Fruit fly (Drosophila melanogaster) S2 (cell line): ENCODE measurements around the gene CG14285.

Experiments used
- CG8478 ChIP-seq: fragments of >200 bp; optimal IDR thresholded peaks from 2 replicates; lab custom pipeline; 2018
- CTCF ChIP-seq, 2 experiments: fragments of >200 bp; optimal IDR thresholded peaks; 2 replicates each; lab custom pipeline; 2018

The CG14285 gene

DNA sequence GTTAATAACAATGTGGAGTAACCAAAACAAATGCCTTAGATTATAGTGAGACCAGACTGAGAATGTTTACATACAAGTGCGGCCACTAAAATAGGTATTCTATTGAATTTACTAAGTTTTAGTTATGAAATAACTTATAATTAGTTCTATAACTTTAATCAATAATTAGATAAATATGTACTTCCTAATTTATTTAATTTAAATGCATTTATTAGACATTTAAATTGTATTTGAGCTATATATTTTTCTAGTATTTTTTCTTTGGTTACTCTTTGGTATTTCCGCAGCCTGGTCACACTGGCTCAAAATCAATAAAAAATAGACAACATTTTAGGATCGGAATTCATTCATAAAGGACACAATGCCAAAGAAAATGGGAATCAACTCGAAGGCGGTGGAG is 6.3 kb downstream of the CG14285 start, which contains the start of the genes Prp18 and CG6013:
Gene Prp18, minus strand, starts transcription at position 62 of the 400 bp plus-strand sequence.
Gene CG6013, plus strand, starts transcription at position 294 of the 400 bp plus-strand sequence.
- TF ChIP-seq CTCF (optimal IDR thresholded peaks at IDR 0.05; lab: Kevin White, UChicago) (no peak), CG8478 (lab: Kevin White, UChicago) (no peak)

DNA sequence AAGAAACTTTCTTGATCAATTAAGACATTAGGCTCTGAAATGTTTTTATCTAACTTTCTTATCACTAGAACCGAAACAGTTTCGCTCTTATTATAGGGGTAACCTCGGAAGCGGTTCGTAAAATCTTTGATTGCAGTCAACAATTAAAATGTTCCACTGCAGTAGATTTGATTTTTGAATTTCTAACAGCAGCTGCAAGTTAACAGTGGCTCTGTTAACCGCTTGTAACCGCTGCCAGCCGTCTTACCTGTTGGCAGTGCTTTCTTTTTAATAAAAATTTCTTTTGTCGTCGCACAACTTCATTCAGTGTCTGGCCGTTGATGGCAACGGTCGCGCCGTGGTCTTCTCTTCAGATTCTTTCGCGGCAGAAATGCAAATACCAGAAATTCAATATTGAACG is 8.3 kb downstream of the CG14285 start, which contains the start of gene CG6026:
Gene CG6026, plus strand, starts transcription at position 301 of the 400 bp plus-strand sequence.
- no peak for TF ChIP-seq CTCF (optimal IDR thresholded peaks at IDR 0.05; lab: Kevin White, UChicago)
- no peak for TF ChIP-seq CG8478 (lab: Kevin White, UChicago)

DNA sequence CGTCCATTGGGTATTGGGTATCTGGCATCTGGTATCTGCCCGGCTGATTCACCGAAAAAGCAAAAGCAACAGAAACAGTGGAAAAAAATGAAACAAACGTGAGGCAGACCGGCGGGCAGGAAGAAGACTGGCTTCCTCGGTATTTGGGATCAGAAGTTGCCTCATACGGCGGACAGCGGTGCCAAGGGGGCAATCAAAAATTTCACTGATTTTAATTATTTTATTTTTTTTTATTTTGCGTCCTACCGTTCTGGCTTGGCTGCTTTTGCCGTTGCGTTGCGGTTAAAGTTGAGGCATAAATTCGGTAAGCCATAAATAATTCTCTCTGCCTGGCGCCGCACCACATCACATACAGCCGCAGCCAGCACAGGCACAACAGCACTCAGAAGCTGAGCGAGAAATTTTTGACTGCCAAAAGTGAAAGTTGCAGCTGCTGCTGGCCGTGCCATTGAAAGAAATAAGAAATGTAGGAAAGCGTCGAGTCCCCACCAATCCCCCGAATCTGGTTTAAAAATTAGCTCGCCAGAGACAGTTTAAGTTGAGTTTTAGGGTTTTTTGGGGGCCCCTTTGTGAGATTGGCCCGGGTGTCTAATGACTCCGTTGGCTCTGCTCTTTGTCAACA is 11.7 kb downstream of the CG14285 start:
- TF ChIP-seq CG8478 (lab: Kevin White, UChicago) (no peak), CTCF (optimal IDR thresholded peaks at IDR 0.05; lab: Kevin White, UChicago) (no peak)

DNA sequence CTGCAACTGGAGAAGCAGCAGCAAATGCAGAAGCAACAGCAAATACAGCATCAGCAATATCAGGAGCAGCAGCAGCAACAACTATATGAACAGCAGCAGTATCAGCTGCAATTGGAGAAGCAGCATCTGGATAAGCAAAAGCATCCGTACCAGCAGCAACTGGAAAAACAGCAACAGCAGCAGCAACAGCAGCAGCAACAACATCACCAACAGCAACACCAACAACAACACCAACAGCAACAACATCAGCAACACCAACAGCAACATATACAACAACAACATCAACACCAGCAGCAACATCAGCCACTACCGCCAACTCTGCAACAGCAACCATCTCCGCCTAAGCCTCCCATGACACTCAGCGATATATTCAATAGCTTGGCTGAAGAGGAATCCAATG is 15.8 kb downstream of the CG14285 start:
- TF ChIP-seq CTCF (optimal IDR thresholded peaks at IDR 0.05; lab: Kevin White, UChicago) (no peak), CG8478 (lab: Kevin White, UChicago) (no peak)

DNA sequence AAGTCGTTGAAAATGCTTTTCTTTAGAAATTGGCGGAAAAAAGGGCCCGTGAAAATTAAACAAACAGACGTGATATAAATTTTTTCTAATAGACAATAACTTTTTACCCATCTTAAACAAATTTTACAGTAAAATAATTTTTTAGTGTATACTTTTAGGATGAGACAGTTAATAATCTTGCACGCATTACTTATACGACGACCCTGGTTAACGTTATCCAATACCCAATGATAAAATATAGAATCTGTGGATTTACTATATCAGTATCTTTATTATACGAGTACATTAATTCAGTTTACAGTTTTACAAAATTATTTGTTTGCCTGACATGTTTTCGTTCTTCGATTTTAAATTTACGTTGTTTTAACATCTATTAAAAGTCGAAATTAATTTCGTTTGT is 19.7 kb downstream of the CG14285 start:
- TF ChIP-seq CG8478 (lab: Kevin White, UChicago): no peak
- TF ChIP-seq CTCF (optimal IDR thresholded peaks at IDR 0.05; lab: Kevin White, UChicago): no peak

DNA sequence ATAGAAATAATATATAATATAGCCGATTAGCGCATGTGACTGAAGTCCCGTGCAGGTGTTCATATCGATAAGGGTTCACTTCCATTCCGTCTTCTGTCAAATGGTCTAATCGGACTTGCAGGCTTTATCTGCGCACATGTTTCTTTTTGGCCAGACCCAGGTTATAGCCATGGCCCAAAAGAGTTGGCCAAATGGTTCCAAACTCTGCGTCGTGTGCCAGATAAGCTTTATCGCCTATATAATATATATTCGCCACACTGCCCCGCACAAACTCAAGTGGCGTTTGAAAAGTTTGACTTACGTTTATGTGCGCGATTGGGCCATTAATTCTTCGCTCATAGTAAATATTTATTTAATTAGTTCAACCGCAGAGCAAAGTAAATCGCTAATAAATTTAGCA is 26.3 kb downstream of the CG14285 start:
- no peak for TF ChIP-seq CTCF (optimal IDR thresholded peaks at IDR 0.05; lab: Kevin White, UChicago)
- TF ChIP-seq CG8478 (lab: Kevin White, UChicago): no peak

DNA sequence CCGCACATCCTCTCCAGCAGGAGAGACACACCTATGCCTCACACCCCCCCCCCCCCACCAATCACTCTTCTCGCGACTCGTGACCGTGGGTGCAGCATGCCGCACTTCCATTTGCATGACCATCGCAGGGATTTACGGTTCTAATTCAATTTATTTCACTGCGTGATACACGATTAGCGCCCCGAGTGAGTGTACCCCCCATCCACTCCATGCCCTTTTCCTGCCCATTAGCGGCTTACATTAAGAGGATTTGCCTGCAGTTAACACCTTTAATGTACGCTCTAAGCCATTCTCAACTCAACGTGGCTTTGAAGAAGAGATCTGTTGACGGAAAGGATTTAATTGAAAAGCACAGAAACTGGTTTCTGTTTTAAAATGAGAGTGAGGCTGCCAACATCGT is 27.6 kb downstream of the CG14285 start:
- TF ChIP-seq CTCF (optimal IDR thresholded peaks at IDR 0.05; lab: Kevin White, UChicago) (no peak), CG8478 (lab: Kevin White, UChicago) (no peak)

DNA sequence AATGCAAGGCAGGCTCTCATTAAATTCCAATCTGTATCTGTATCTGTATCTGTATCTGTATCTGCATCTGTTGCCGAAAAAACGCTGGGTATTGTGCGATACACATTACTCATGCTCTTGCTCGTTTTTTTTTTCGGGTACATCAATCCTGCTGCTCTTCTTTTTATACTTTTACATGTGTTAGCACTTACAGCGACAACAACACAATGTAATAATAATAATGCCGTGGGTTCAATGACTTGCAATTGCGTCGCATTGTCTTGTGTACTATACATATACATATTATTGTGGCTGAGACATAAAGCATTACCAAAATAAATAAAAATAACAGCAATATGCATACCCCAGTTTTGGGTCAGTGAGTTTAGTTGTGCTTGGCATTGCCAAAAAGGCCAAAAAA is 29.9 kb downstream of the CG14285 start:
- no peak for TF ChIP-seq CG8478 (lab: Kevin White, UChicago)
- TF ChIP-seq CTCF (optimal IDR thresholded peaks at IDR 0.05; lab: Kevin White, UChicago): no peak

DNA sequence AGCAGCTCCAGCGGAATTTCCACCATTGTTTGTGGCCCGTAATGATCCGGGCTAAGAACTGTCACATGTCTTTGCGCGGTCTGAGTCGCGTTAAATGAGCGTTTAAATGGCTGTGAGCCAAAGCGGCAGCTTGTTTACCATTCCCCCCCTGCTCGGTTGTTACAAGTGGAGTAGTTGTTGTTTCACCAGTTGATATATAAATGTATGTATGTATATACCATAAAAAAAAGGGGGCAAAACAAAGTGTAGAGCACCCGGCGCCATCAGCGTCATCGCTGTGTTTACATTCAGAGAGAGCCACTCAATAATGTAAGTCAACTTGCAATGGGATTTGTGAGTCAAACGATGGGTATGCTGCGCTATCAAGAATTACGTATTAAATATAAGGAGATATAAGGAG is 32.0 kb downstream of the CG14285 start:
- TF ChIP-seq CTCF (optimal IDR thresholded peaks at IDR 0.05; lab: Kevin White, UChicago): no peak
- no peak for TF ChIP-seq CG8478 (lab: Kevin White, UChicago)

DNA sequence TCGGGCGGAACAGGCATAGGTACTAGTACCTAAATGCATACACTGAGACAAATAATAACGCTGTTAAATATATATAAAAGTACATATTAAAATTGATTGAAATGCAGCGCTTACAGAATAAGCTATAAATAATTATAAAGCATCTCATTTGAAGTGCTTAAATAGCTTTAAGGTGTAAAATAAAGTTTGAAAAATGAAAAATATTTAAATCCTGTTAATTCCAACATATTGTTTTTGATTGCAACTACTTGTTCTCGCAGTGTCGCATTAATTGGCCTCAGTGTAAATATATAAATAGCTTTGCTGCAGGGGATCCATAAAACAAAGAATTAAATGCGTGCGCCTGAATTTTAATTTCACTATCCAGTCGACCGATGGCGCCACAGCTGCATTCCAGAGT is 33.5 kb downstream of the CG14285 start:
- no peak for TF ChIP-seq CTCF (optimal IDR thresholded peaks at IDR 0.05; lab: Kevin White, UChicago)

DNA sequence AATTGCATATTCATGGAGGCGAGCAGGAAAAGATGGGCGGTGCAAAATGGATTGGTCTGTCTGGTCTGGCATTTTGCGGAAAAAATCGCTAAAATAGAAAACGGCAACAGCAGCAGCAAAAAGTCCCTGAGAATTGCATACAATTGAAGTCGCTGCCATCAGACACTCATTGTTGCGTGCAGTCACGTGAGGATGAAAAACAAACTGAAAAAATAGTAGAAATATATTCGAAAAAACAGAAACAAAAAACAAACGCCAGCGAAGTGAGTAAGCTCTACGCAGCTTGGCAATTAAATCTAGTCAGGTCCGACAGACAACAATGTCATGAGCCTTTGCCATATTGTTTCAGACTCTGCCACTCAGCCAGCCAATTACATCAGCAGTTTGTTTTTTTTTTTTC is 34.4 kb downstream of the CG14285 start:
- TF ChIP-seq CG8478 (lab: Kevin White, UChicago) (no peak), CTCF (optimal IDR thresholded peaks at IDR 0.05; lab: Kevin White, UChicago) (no peak)

DNA sequence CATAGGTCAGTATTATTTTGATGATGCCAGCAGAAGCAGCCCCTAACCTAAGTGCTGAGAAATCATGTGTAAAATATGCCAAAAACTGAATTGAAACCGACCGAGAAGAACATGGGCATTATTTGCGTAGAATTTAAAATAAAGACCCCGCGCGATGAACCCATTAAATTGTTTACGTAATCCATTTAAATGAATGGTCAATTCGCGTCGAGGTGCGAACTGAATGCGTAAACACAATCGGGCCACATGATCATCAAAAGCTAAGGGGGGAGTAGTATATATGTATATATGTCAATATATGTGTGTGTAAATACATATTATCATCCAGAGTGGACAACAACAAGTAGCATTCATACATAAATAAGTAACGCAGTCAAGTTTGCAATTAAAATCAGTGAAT is 35.3 kb downstream of the CG14285 start:
- no peak for TF ChIP-seq CTCF (optimal IDR thresholded peaks at IDR 0.05; lab: Kevin White, UChicago)
- TF ChIP-seq CG8478 (lab: Kevin White, UChicago): no peak

DNA sequence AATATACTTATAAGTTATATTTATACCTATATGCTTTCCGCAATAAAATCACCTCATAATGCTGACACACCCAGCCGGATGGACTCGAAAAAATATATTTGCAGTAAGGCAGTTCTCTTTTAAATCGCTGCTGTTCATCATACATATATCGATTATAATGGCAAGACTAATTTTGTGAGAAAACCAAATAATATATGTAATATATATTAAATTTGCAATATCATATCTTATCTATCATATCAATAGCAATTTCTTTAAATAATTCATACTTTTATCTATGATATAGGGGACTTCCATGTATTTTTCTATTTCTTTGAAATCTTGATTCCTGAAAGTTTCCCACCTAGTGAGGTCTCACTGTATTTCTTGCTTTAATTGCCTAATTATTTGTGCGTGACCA is 37.6 kb downstream of the CG14285 start:
- TF ChIP-seq CTCF (optimal IDR thresholded peaks at IDR 0.05; lab: Kevin White, UChicago) (no peak), CG8478 (lab: Kevin White, UChicago) (no peak)

DNA sequence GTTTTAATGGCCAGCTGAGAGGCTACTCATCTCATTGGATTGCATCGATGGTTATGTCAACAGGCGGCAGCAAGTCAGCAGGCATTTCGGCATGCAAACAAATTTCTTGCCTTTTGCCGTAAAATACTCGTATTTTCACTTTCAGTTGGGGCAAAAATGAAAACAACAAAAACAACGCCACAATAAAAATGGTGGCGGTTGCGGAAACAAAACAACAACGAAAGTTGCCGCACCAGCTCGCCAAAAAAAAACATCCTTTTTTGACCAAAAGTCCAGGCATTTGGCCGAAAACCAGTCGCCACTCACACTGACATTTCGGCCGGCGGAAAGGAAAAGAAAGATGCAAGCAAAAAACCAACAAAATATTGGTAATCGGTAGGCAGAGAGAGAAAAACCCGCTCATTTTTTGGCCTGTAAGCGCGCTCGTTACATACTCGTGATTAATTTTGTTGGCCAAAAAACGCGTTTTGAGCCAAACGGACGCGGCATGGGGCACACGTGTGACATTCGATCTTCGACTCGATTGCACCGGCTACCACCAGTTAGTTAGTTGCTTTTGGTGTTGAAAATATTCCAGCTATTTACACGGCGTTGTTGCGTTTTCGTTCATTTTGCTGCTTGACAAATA is 39.3 kb downstream of the CG14285 start:
- TF ChIP-seq CTCF (optimal IDR thresholded peaks at IDR 0.05; lab: Kevin White, UChicago) (no peak), CG8478 (lab: Kevin White, UChicago) (no peak)

DNA sequence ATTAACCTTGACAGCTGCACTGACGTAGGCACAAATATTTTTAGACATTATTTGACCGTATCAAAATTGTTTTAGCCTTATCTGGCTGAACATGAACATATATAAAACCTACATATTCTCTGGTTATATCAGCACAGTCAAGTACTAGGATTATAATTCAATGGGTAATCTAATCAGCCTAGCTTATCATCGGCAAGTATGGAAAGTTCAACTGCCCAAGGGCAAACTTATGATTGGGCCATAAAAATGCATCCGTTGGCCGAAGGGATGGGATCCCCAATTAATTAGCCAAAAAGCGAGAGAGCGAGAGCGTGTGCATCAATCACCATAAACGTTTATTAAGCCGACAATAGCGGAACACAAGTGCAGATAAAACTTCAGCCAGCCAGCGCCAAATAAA is 40.6 kb downstream of the CG14285 start:
- TF ChIP-seq CG8478 (lab: Kevin White, UChicago) (no peak), CTCF (optimal IDR thresholded peaks at IDR 0.05; lab: Kevin White, UChicago) (no peak)
